Worm (Caenorhabditis elegans) whole organism, mixed stage, embryonic: ENCODE results near the gene evl-14.
A peak's percentile ranks its signal among the peaks of the same experiment; 100 is the strongest.

Source experiments
- hlh-1 ChIP-seq: fragments of 150-350 bp; optimal IDR thresholded peaks from 2 replicates; lab custom pipeline; 2014; ENCODE audit warnings: missing biosample characterization, missing genetic modification reagents, missing genetic modification characterization
- unc-62 ChIP-seq: fragments of 150-350 bp; optimal IDR thresholded peaks from 2 replicates; lab custom pipeline; 2014; ENCODE audit warnings: missing biosample characterization, missing genetic modification reagents, missing genetic modification characterization

DNA sequence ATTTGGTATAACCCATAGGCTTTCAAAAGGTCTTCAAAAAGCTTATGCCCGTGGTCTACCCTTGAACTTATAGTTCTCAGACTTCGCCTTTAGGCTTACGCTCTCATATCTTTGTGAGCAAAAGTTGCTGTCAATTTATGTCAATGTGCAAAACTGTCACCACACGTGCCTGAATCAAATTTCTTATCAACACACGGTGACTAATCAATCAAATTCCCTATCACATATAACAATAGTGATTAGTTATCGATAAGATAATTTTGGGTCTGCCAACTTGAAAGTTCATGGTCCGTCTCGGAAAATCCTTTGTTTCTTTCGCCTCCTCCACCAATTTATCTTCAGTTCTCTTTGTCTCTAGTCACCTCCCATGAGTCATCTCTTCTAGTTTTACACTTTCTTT, 44.5 kb upstream of the evl-14 start:
- TF ChIP-seq hlh-1 (tag; lab: Kevin White, UChicago) (no peak), unc-62 (GFP tag; lab: Kevin White, UChicago) (peak; percentile 33)
